Worm (Caenorhabditis elegans) whole organism, L4/young adult: Measurements from ENCODE around the gene F41F3.1.

Experiments
- W03F9.2 ChIP-seq: fragments of 150-350 bp; optimal IDR thresholded peaks from 2 replicates; lab custom pipeline; 2014; ENCODE audit warnings: missing biosample characterization, missing genetic modification characterization
- him-1 ChIP-seq: sonication (generic microtip); optimal IDR thresholded peaks from 2 replicates; lab custom pipeline; 2016; ENCODE audit warnings: missing genotype, missing genetic modification reagents, missing genetic modification characterization, missing compliant biosample characterization

- TF ChIP-seq W03F9.2 (tag; lab: Kevin White, UChicago) = no peak
- TF ChIP-seq him-1 (tag; lab: Kevin White, UChicago) = no peak
Observed at ce11 chrV:4626344-4626743, 28.0 kb upstream of the F41F3.1 start.
